Worm (Caenorhabditis elegans): ENCODE measurements around the gene T25E4.1.

T25E4.1 gene

ce11 chrII:5585788-5586187 is 7.7 kb downstream of the T25E4.1 start, which contains the start of gene lys-8:
Gene lys-8 (plus strand): TSS chrII:5586178.
- TF ChIP-seq nhr-48 (tag; optimal IDR thresholded peaks at IDR 0.05) (peak; percentile 33), nhr-77 (tag; optimal IDR thresholded peaks at IDR 0.05) (peak; percentile 78), snpc-4 (tag; optimal IDR thresholded peaks at IDR 0.05) (no peak), mdl-1 (tag; optimal IDR thresholded peaks at IDR 0.05) (peak in 1 of 2 experiments; percentile 17), R02D3.7 (tag; optimal IDR thresholded peaks at IDR 0.05) (no peak), nhr-6 (tag; optimal IDR thresholded peaks at IDR 0.05) (no peak), unc-130 (GFP tag; optimal IDR thresholded peaks at IDR 0.05) (no peak), Y105C5A.15 (GFP tag; IDR thresholded peaks at IDR 0.05) (no peak), spr-1 (tag; optimal IDR thresholded peaks at IDR 0.05) (no peak), mxl-2 (GFP tag; conservative IDR thresholded peaks at IDR 0.05) (no peak), tra-1 (GFP tag; IDR thresholded peaks at IDR 0.05) (peak; percentile 76; the same call in 1 of the 2 replicates), daf-16 (GFP tag; optimal IDR thresholded peaks at IDR 0.05) (no peak), daf-16 (tag; optimal IDR thresholded peaks at IDR 0.05) (peak; percentile 98), ceh-28 (tag; optimal IDR thresholded peaks at IDR 0.05) (no peak), jun-1 (tag; optimal IDR thresholded peaks at IDR 0.05) (no peak), tag-97 (GFP tag; IDR thresholded peaks at IDR 0.05) (no peak), lim-7 (GFP tag; IDR thresholded peaks at IDR 0.05) (no peak), mxl-3 (GFP tag; optimal IDR thresholded peaks at IDR 0.05) (peak; percentile 35), lin-1 (GFP tag; IDR thresholded peaks at IDR 0.05) (peak; percentile 54), lsy-2 (tag; optimal IDR thresholded peaks at IDR 0.05) (no peak), T20F7.1 (GFP tag; optimal IDR thresholded peaks at IDR 0.05) (peak; percentile 45), set-16 (GFP tag; IDR thresholded peaks at IDR 0.05) (no peak), pqm-1 (tag; optimal IDR thresholded peaks at IDR 0.05) (peak; percentile 99), nhr-237 (tag; optimal IDR thresholded peaks at IDR 0.05) (no peak), aly-2 (tag; optimal IDR thresholded peaks at IDR 0.05) (no peak), mep-1 (tag; optimal IDR thresholded peaks at IDR 0.05) (no peak), dve-1 (tag; optimal IDR thresholded peaks at IDR 0.05; ENCODE audit: insufficient read depth) (peak; percentile 89), zag-1 (tag; optimal IDR thresholded peaks at IDR 0.05) (no peak), ama-1 (optimal IDR thresholded peaks at IDR 0.05) (no peak), spr-3 (GFP tag; optimal IDR thresholded peaks at IDR 0.05) (no peak), ZK337.2 (GFP tag; IDR thresholded peaks at IDR 0.05) (no peak), php-3 (GFP tag; IDR thresholded peaks at IDR 0.05) (peak; percentile 99), zip-11 (GFP tag; IDR thresholded peaks at IDR 0.05) (no peak), daf-12 (tag; optimal IDR thresholded peaks at IDR 0.05) (no peak), unc-39 (tag; optimal IDR thresholded peaks at IDR 0.05) (no peak), dmd-6 (GFP tag; IDR thresholded peaks at IDR 0.05) (peak; percentile 93), aha-1 (tag) (no peak), hlh-11 (tag; optimal IDR thresholded peaks at IDR 0.05) (peak; percentile 90), rbr-2 (tag; optimal IDR thresholded peaks at IDR 0.05) (no peak), lir-3 (tag; optimal IDR thresholded peaks at IDR 0.05) (no peak), lin-13 (GFP tag; optimal IDR thresholded peaks at IDR 0.05) (peak; percentile 13), madf-9 (GFP tag; conservative IDR thresholded peaks at IDR 0.05) (no peak), cey-2 (tag; optimal IDR thresholded peaks at IDR 0.05; ENCODE audit: borderline replicate concordance, insufficient read depth) (no peak), gei-8 (GFP tag; optimal IDR thresholded peaks at IDR 0.05) (no peak), ces-1 (GFP tag; optimal IDR thresholded peaks at IDR 0.05) (no peak), Y48G9A.11 (GFP tag; IDR thresholded peaks at IDR 0.05) (no peak), T26A8.4 (GFP tag; IDR thresholded peaks at IDR 0.05) (no peak), zip-2 (tag; optimal IDR thresholded peaks at IDR 0.05) (no peak), nhr-28 (tag; optimal IDR thresholded peaks at IDR 0.05) (peak; percentile 95), nhr-111 (GFP tag; optimal IDR thresholded peaks at IDR 0.05) (no peak), ceh-20 (GFP tag; IDR thresholded peaks at IDR 0.05) (peak; percentile 86), nhr-102 (tag; optimal IDR thresholded peaks at IDR 0.05) (peak; percentile 16), ceh-44 (GFP tag; IDR thresholded peaks at IDR 0.05) (no peak)

Data from whole organism, L4 larva.